Worm (Caenorhabditis elegans) whole organism, L2 larva: ENCODE measurements around the gene tnc-2.
"Not testable (repeated sequence)": the region's sequence is repeated elsewhere in the genome, so short reads cannot be mapped to it uniquely, and the experiment has no call there.

Source experiments
- C34F6.9 ChIP-seq: fragments of 150-350 bp; optimal IDR thresholded peaks from 2 replicates; lab custom pipeline; 2014; ENCODE audit warnings: missing biosample characterization, missing genetic modification characterization
- F13H6.1 ChIP-seq: sonication (generic microtip); optimal IDR thresholded peaks from 2 replicates; lab custom pipeline; 2016; ENCODE audit warnings: missing genetic modification characterization, missing compliant biosample characterization
- alr-1 ChIP-seq: fragments of 150-350 bp; optimal IDR thresholded peaks from 2 replicates; lab custom pipeline; 2014; ENCODE audit warnings: missing biosample characterization, missing genetic modification characterization
- ama-1 ChIP-seq: fragments of 150-350 bp; optimal IDR thresholded peaks from 2 replicates; lab custom pipeline; 2018; ENCODE audit warnings: inconsistent platforms
- blmp-1 ChIP-seq: sonication (generic microtip); optimal IDR thresholded peaks from 2 replicates; lab custom pipeline; 2017; ENCODE audit warnings: missing genetic modification characterization, mild to moderate bottlenecking, missing compliant biosample characterization, antibody characterized with exemption, moderate library complexity; ENCODE audit not compliant: insufficient read depth
- ceh-82 ChIP-seq: fragments of 150-350 bp; optimal IDR thresholded peaks from 2 replicates; lab custom pipeline; 2014; ENCODE audit warnings: missing biosample characterization, missing genetic modification characterization
- crh-2 ChIP-seq: sonication (generic microtip); optimal IDR thresholded peaks from 2 replicates; lab custom pipeline; 2017; ENCODE audit warnings: missing biosample characterization, missing genetic modification characterization
- dmd-4 ChIP-seq: sonication (generic microtip); optimal IDR thresholded peaks from 2 replicates; lab custom pipeline; 2017; ENCODE audit warnings: missing biosample characterization, missing genetic modification characterization
- egl-27 ChIP-seq: sonication (generic microtip); optimal IDR thresholded peaks from 3 replicates; lab custom pipeline; 2017; ENCODE audit warnings: missing biosample characterization, missing genetic modification reagents, missing genetic modification characterization
- elt-3 ChIP-seq: sonication (generic microtip); optimal IDR thresholded peaks from 2 replicates; lab custom pipeline; 2017; ENCODE audit warnings: missing biosample characterization, missing genetic modification characterization
- fos-1 ChIP-seq: fragments of 150-350 bp; optimal IDR thresholded peaks from 2 replicates; lab custom pipeline; 2014; ENCODE audit warnings: missing biosample characterization, missing genetic modification characterization
- gmeb-1 ChIP-seq: fragments of 150-350 bp; optimal IDR thresholded peaks from 2 replicates; lab custom pipeline; 2014; ENCODE audit warnings: missing biosample characterization, missing genetic modification characterization
- lin-11 ChIP-seq: fragments of 150-350 bp; sonication (generic microtip); optimal IDR thresholded peaks from 2 replicates; lab custom pipeline; 2014; ENCODE audit warnings: missing biosample characterization, missing genetic modification characterization, inconsistent platforms, mixed read lengths
- lin-13 ChIP-seq: fragments of 150-350 bp; optimal IDR thresholded peaks from 2 replicates; lab custom pipeline; 2014; ENCODE audit warnings: missing biosample characterization, missing genetic modification reagents, missing genetic modification characterization
- lsy-2 ChIP-seq, 2 experiments: fragments of 150-350 bp in 1 of 2; sonication (generic microtip) in 1 of 2; optimal IDR thresholded peaks; 2 replicates each; lab custom pipeline; 2014 to 2017; ENCODE audit warnings: missing biosample characterization in 2 of 2, missing genetic modification characterization in 2 of 2
- mdl-1 ChIP-seq, 2 experiments: fragments of 150-350 bp in 1 of 2; sonication (generic microtip) in 1 of 2; optimal IDR thresholded peaks; 2 replicates each; lab custom pipeline; 2017; ENCODE audit warnings: missing biosample characterization in 2 of 2, missing genetic modification characterization in 2 of 2
- nhr-11 ChIP-seq: fragments of 150-350 bp; optimal IDR thresholded peaks from 2 replicates; lab custom pipeline; 2014; ENCODE audit warnings: missing biosample characterization, missing genetic modification characterization
- nhr-12 ChIP-seq: fragments of 150-350 bp; optimal IDR thresholded peaks from 2 replicates; lab custom pipeline; 2014; ENCODE audit warnings: missing biosample characterization, missing genetic modification characterization
- nhr-129 ChIP-seq: fragments of 150-350 bp; optimal IDR thresholded peaks from 2 replicates; lab custom pipeline; 2014; ENCODE audit warnings: missing biosample characterization, missing genetic modification characterization
- nhr-21 ChIP-seq: fragments of 150-350 bp; optimal IDR thresholded peaks from 2 replicates; lab custom pipeline; 2014; ENCODE audit warnings: missing biosample characterization, missing genetic modification characterization
- nhr-23 ChIP-seq: fragments of 150-350 bp; optimal IDR thresholded peaks from 2 replicates; lab custom pipeline; 2014; ENCODE audit warnings: missing biosample characterization, missing genetic modification reagents, missing genetic modification characterization
- nhr-25 ChIP-seq: fragments of 150-350 bp; sonication (generic microtip); optimal IDR thresholded peaks from 3 replicates; lab custom pipeline; 2014; ENCODE audit warnings: missing biosample characterization, missing genetic modification characterization
- nhr-6 ChIP-seq: fragments of 150-350 bp; optimal IDR thresholded peaks from 2 replicates; lab custom pipeline; 2014; ENCODE audit warnings: missing biosample characterization, missing genetic modification characterization
- nhr-77 ChIP-seq: fragments of 150-350 bp; optimal IDR thresholded peaks from 2 replicates; lab custom pipeline; 2014; ENCODE audit warnings: missing biosample characterization, missing genetic modification characterization
- peb-1 ChIP-seq: fragments of 150-350 bp; optimal IDR thresholded peaks from 2 replicates; lab custom pipeline; 2014; ENCODE audit warnings: missing biosample characterization, missing genetic modification characterization
- sem-4 ChIP-seq: fragments of 150-350 bp; optimal IDR thresholded peaks from 2 replicates; lab custom pipeline; 2014; ENCODE audit warnings: missing biosample characterization, missing genetic modification reagents, missing genetic modification characterization
- skn-1 ChIP-seq: sonication (generic microtip); optimal IDR thresholded peaks from 2 replicates; lab custom pipeline; 2017; ENCODE audit warnings: missing biosample characterization, missing genetic modification characterization
- sma-3 ChIP-seq: sonication (generic microtip); optimal IDR thresholded peaks from 2 replicates; lab custom pipeline; 2016; ENCODE audit warnings: missing genetic modification reagents, missing genetic modification characterization, missing compliant biosample characterization
- sma-9 ChIP-seq, 2 experiments: fragments of 150-350 bp in 1 of 2; sonication (generic microtip) in 1 of 2; optimal IDR thresholded peaks; 2 replicates each; lab custom pipeline; 2014 to 2016; ENCODE audit warnings: missing genetic modification characterization in 2 of 2, mild to moderate bottlenecking in 1 of 2, missing biosample characterization in 1 of 2, missing compliant biosample characterization in 1 of 2, missing genetic modification reagents in 1 of 2, moderate library complexity in 1 of 2
- snpc-4 ChIP-seq: fragments of 150-350 bp; optimal IDR thresholded peaks from 2 replicates; lab custom pipeline; 2014; ENCODE audit warnings: missing biosample characterization, missing genetic modification characterization
- unc-39 ChIP-seq: fragments of 150-350 bp; optimal IDR thresholded peaks from 2 replicates; lab custom pipeline; 2014; ENCODE audit warnings: missing biosample characterization, missing genetic modification characterization
- unc-55 ChIP-seq: fragments of 150-350 bp; sonication (generic microtip); optimal IDR thresholded peaks from 3 replicates; lab custom pipeline; 2014; ENCODE audit warnings: missing biosample characterization, missing genetic modification reagents, missing genetic modification characterization
- ztf-1 ChIP-seq: fragments of 200-800 bp; sonication (Bioruptor generic); conservative IDR thresholded peaks from 2 replicates; pipeline ENCODE4 v1.3.6; 2022; ENCODE audit warnings: missing genetic modification characterization, missing compliant biosample characterization
- ztf-11 ChIP-seq: sonication (generic microtip); optimal IDR thresholded peaks from 2 replicates; lab custom pipeline; 2017; ENCODE audit warnings: missing biosample characterization, missing genetic modification characterization
- ztf-4 ChIP-seq: fragments of 150-350 bp; optimal IDR thresholded peaks from 2 replicates; lab custom pipeline; 2014; ENCODE audit warnings: missing biosample characterization, missing genetic modification characterization

Gene tnc-2

DNA sequence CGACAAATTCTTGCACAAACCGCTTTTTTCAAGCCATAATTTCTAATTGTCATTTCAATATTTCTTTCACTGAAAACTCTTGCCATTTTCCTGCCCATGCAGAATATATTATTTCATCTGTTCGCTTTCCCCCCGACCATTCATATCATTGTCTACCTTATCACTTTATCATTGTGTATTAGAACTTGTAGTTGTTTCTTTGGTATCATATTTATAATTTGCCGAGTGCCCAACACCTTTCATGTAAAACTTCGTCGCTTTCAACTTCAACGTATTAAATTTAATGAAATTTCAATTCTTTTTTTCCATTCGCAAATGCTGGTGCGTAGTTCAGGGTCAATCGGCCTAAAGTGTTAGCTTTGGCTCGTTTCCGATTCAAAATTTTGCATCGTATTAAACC is 23.8 kb upstream of the tnc-2 start, which contains the start of gene ZK673.1:
TSS of gene ZK673.1 (plus strand) at position 301 of the 400 bp plus-strand sequence.
- not testable (repeated sequence) for TF ChIP-seq snpc-4 (tag; lab: Kevin White, UChicago); blmp-1 (tag; lab: Kevin White, UChicago); ama-1

DNA sequence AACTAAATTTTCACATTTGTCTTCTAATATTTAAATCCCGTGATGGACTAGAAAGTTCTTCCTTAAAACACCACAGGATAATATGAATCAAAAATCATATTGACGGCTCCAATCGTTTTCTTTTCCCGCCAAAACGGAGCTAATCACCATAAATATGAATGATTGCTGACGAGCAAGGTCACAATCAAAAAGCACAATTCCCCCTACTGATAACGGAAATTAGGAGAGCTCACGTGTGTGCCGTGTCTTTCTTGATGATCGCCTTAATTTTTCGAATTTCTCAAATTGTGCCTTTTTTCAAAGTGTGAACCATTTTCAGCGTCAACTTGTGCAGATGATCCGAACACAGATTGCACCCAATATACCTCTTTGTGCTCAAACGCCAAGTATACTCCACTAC is 22.8 kb upstream of the tnc-2 start:
- TF ChIP-seq fos-1 (tag; lab: Kevin White, UChicago), result peak; percentile 43
- no peak for TF ChIP-seq alr-1
- TF ChIP-seq nhr-129 (tag; lab: Kevin White, UChicago), result no peak
- TF ChIP-seq sma-9 (GFP tag; optimal IDR thresholded peaks at IDR 0.05; lab: Kevin White, UChicago), result peak; percentile 50
- TF ChIP-seq sma-9 (tag; optimal IDR thresholded peaks at IDR 0.05; lab: Kevin White, UChicago), result no peak

ce11 chrII:10444971-10445707 is 21.5 kb upstream of the tnc-2 start:
- TF ChIP-seq unc-39, result no peak
- TF ChIP-seq sma-9 (GFP tag; optimal IDR thresholded peaks at IDR 0.05; lab: Kevin White, UChicago), result peak; percentile 34
- TF ChIP-seq sma-9 (tag; optimal IDR thresholded peaks at IDR 0.05; lab: Kevin White, UChicago), result no peak
- peak; percentile 16 for TF ChIP-seq F13H6.1
- peak; percentile 22 for TF ChIP-seq nhr-129 (tag; lab: Kevin White, UChicago)
- peak in 1 of 2 experiments; percentile 74 for TF ChIP-seq lsy-2 (tag; optimal IDR thresholded peaks at IDR 0.05; lab: Kevin White, UChicago)
- TF ChIP-seq nhr-23 (tag; lab: Kevin White, UChicago), result no peak

DNA sequence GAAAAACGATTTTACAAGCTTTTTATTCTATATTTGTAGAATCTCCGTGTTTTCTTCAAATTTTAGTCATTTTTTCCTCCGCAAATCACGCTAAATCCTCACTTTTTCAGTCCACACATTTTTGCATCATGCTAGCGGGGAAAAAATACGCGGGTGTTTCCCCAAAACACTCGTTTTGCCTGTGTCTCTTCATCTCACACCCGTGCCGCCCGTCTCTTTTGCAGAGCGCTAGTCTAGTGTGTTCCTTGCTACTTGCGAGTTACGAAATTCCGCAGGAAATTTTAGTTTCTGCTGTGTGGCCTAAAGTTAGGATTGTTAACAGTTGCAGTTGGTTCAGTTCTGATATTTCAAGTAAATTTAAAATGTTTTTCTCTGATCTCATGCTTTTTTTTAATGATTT is 20.9 kb upstream of the tnc-2 start:
- TF ChIP-seq unc-55 (GFP tag; lab: Kevin White, UChicago) (peak; percentile 32), peb-1 (no peak), nhr-77 (tag; lab: Kevin White, UChicago) (no peak), sma-9 (GFP tag; optimal IDR thresholded peaks at IDR 0.05; lab: Kevin White, UChicago) (peak; percentile 83), sma-9 (tag; optimal IDR thresholded peaks at IDR 0.05; lab: Kevin White, UChicago) (no peak), nhr-11 (tag; lab: Kevin White, UChicago) (peak; percentile 63), crh-2 (no peak), lin-11 (peak; percentile 17), C34F6.9 (tag; lab: Kevin White, UChicago) (peak; percentile 22), lsy-2 (tag; optimal IDR thresholded peaks at IDR 0.05; lab: Kevin White, UChicago) (peak in 1 of 2 experiments; percentile 7), nhr-23 (tag; lab: Kevin White, UChicago) (no peak), nhr-21 (tag; lab: Kevin White, UChicago) (no peak), fos-1 (tag; lab: Kevin White, UChicago) (peak; percentile 56), ama-1 (peak; percentile 43), blmp-1 (tag; lab: Kevin White, UChicago) (no peak), nhr-129 (tag; lab: Kevin White, UChicago) (peak; percentile 97), mdl-1 (tag; optimal IDR thresholded peaks at IDR 0.05; lab: Kevin White, UChicago) (peak; percentile 15 to 23), gmeb-1 (tag; lab: Kevin White, UChicago) (peak; percentile 7), skn-1 (no peak)

DNA sequence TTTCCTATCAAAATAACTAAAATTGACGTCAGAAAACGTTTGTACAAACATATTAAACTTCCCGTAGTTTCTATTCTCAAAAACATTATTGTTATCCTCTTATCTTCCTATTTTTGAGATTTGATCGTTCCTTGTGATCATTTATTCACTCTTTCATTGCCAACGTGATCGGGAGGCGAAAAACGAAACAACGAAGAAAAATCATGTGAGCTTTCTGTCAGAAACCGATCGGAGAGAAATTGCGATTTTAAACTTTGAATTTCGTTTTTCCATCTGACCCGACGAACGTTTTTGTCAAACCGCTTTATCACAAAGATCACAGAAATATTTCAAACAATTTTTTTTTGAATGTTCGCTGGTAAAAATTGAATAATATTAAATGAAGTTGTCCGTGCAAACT is 20.4 kb upstream of the tnc-2 start:
- TF ChIP-seq sma-9 (GFP tag; optimal IDR thresholded peaks at IDR 0.05; lab: Kevin White, UChicago) (peak; percentile 86), sma-9 (tag; optimal IDR thresholded peaks at IDR 0.05; lab: Kevin White, UChicago) (no peak), C34F6.9 (tag; lab: Kevin White, UChicago) (peak; percentile 15), ama-1 (peak; percentile 54), nhr-12 (tag; lab: Kevin White, UChicago) (no peak), blmp-1 (tag; lab: Kevin White, UChicago) (peak; percentile 61), dmd-4 (tag; lab: Kevin White, UChicago) (no peak), lin-13 (no peak), nhr-6 (tag; lab: Kevin White, UChicago) (peak; percentile 48), ceh-82 (tag; lab: Kevin White, UChicago) (no peak), alr-1 (no peak), nhr-129 (tag; lab: Kevin White, UChicago) (peak; percentile 83), nhr-77 (tag; lab: Kevin White, UChicago) (no peak), ztf-1 (GFP tag; lab: Robert Waterston, UW) (no peak), sem-4 (peak; percentile 21), ztf-11 (tag; lab: Kevin White, UChicago) (no peak), crh-2 (peak; percentile 59), sma-3 (GFP tag; lab: Kevin White, UChicago) (peak; percentile 41), nhr-21 (tag; lab: Kevin White, UChicago) (peak; percentile 48), lsy-2 (tag; optimal IDR thresholded peaks at IDR 0.05; lab: Kevin White, UChicago) (peak in 1 of 2 experiments; percentile 19), egl-27 (tag; lab: Kevin White, UChicago) (no peak), fos-1 (tag; lab: Kevin White, UChicago) (no peak), elt-3 (tag; lab: Kevin White, UChicago) (no peak), ztf-4 (peak; percentile 43), nhr-25 (tag; lab: Kevin White, UChicago) (peak; percentile 23)
